Worm (Caenorhabditis elegans): ENCODE data around the gene str-20.

The str-20 gene

ce11 chrV:777285-777684 lies 21.0 kb downstream of the str-20 start, which contains the start of gene R09E12.9:
Gene R09E12.9 (plus strand): TSS chrV:777600.
- no peak for TF ChIP-seq R02D3.7 (tag; optimal IDR thresholded peaks at IDR 0.05)
- no peak for TF ChIP-seq nhr-10 (tag; optimal IDR thresholded peaks at IDR 0.05)
- TF ChIP-seq Y55F3AM.14 (GFP tag; optimal IDR thresholded peaks at IDR 0.05) = no peak
- no peak for TF ChIP-seq ztf-11 (tag; optimal IDR thresholded peaks at IDR 0.05)
- no peak for TF ChIP-seq ama-1 (optimal IDR thresholded peaks at IDR 0.05)
- peak; percentile 10 for TF ChIP-seq nhr-25 (tag; optimal IDR thresholded peaks at IDR 0.05)
- no peak for TF ChIP-seq elt-3 (tag; optimal IDR thresholded peaks at IDR 0.05)
- TF ChIP-seq sma-9 (GFP tag; optimal IDR thresholded peaks at IDR 0.05) = no peak
- TF ChIP-seq sma-9 (tag; optimal IDR thresholded peaks at IDR 0.05) = no peak
- no peak for TF ChIP-seq ztf-1 (GFP tag; conservative IDR thresholded peaks at IDR 0.05)
- peak; percentile 15 for TF ChIP-seq nhr-237 (tag; optimal IDR thresholded peaks at IDR 0.05)
- TF ChIP-seq ztf-4 (tag; optimal IDR thresholded peaks at IDR 0.05) = no peak
- TF ChIP-seq mdl-1 (tag; optimal IDR thresholded peaks at IDR 0.05) = no peak
- peak in 1 of 2 experiments; percentile 26 for TF ChIP-seq lsy-2 (tag; optimal IDR thresholded peaks at IDR 0.05)
- TF ChIP-seq nhr-21 (tag; optimal IDR thresholded peaks at IDR 0.05) = peak; percentile 24
- TF ChIP-seq sma-3 (GFP tag; optimal IDR thresholded peaks at IDR 0.05) = peak; percentile 0
- no peak for TF ChIP-seq sem-4 (tag; optimal IDR thresholded peaks at IDR 0.05)
- no peak for TF ChIP-seq alr-1 (tag; optimal IDR thresholded peaks at IDR 0.05)
- TF ChIP-seq nhr-77 (tag; optimal IDR thresholded peaks at IDR 0.05) = peak; percentile 95
- TF ChIP-seq peb-1 (tag; optimal IDR thresholded peaks at IDR 0.05) = no peak
- TF ChIP-seq ceh-16 (tag; optimal IDR thresholded peaks at IDR 0.05) = no peak
- TF ChIP-seq F13H6.1 (tag; optimal IDR thresholded peaks at IDR 0.05) = no peak
- no peak for TF ChIP-seq mbf-1 (tag; optimal IDR thresholded peaks at IDR 0.05)
- TF ChIP-seq aly-2 (tag; optimal IDR thresholded peaks at IDR 0.05) = no peak

DNA sequence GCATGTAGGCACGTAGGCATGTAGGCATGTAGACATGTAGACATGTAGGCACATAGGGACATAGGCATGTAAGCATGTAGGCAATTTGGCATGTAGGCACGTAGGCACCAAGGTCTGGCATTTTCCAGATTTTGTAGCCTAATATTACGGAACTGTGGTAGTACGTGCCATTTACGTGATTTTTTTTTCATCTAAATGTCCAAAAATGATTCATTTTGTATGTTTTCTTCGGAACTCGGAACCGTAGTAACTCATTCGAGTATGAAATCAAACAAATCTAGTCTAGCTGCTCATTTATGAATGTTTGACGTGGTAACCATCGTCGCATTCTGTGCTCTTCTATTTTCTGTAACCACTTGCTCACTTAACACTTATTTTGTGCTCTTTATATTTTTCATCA lies 22.1 kb downstream of the str-20 start, which contains the start of gene srbc-59:
TSS of gene srbc-59 (plus strand) at position 301 of the 400 bp plus-strand sequence.
- TF ChIP-seq mdl-1 (tag; optimal IDR thresholded peaks at IDR 0.05) (no peak), elt-3 (tag; optimal IDR thresholded peaks at IDR 0.05) (no peak), ZK546.5 (tag; optimal IDR thresholded peaks at IDR 0.05) (no peak), sem-4 (tag; optimal IDR thresholded peaks at IDR 0.05) (no peak), lin-13 (GFP tag; optimal IDR thresholded peaks at IDR 0.05) (no peak), gmeb-1 (tag; optimal IDR thresholded peaks at IDR 0.05) (no peak), dmd-4 (tag; optimal IDR thresholded peaks at IDR 0.05) (no peak), R02D3.7 (tag; optimal IDR thresholded peaks at IDR 0.05) (no peak), blmp-1 (tag; optimal IDR thresholded peaks at IDR 0.05; ENCODE audit: insufficient read depth) (no peak), ceh-16 (tag; optimal IDR thresholded peaks at IDR 0.05) (no peak), elt-1 (tag; optimal IDR thresholded peaks at IDR 0.05) (no peak), unc-62 (GFP tag; optimal IDR thresholded peaks at IDR 0.05) (no peak), lin-11 (tag; optimal IDR thresholded peaks at IDR 0.05) (no peak), lsy-2 (tag; optimal IDR thresholded peaks at IDR 0.05) (no peak), ztf-11 (tag; optimal IDR thresholded peaks at IDR 0.05) (no peak), ama-1 (optimal IDR thresholded peaks at IDR 0.05) (no peak), sma-3 (GFP tag; optimal IDR thresholded peaks at IDR 0.05) (no peak), nhr-21 (tag; optimal IDR thresholded peaks at IDR 0.05) (no peak), aly-2 (tag; optimal IDR thresholded peaks at IDR 0.05) (no peak)

ce11 chrV:779999-780398 lies 23.7 kb downstream of the str-20 start, which contains the start of gene srbc-60:
Gene srbc-60 (plus strand): TSS chrV:780299.
- TF ChIP-seq nhr-10 (tag; optimal IDR thresholded peaks at IDR 0.05) (no peak), ceh-16 (tag; optimal IDR thresholded peaks at IDR 0.05) (no peak), sem-4 (tag; optimal IDR thresholded peaks at IDR 0.05) (no peak), nhr-11 (tag; optimal IDR thresholded peaks at IDR 0.05) (no peak), sma-9 (GFP tag; optimal IDR thresholded peaks at IDR 0.05) (no peak), sma-9 (tag; optimal IDR thresholded peaks at IDR 0.05) (no peak), crh-2 (tag; optimal IDR thresholded peaks at IDR 0.05) (no peak), R02D3.7 (tag; optimal IDR thresholded peaks at IDR 0.05) (no peak), lin-39 (tag; optimal IDR thresholded peaks at IDR 0.05) (no peak), zag-1 (tag; optimal IDR thresholded peaks at IDR 0.05) (no peak), Y55F3AM.14 (GFP tag; optimal IDR thresholded peaks at IDR 0.05) (no peak), ceh-82 (tag; optimal IDR thresholded peaks at IDR 0.05) (no peak), ztf-4 (tag; optimal IDR thresholded peaks at IDR 0.05) (no peak), mbf-1 (tag; optimal IDR thresholded peaks at IDR 0.05) (no peak)

ce11 chrV:782432-782831 lies 26.2 kb downstream of the str-20 start, which contains the start of gene srab-16:
Gene srab-16 (plus strand): TSS chrV:782732.
- TF ChIP-seq gmeb-1 (tag; optimal IDR thresholded peaks at IDR 0.05) (no peak), lin-11 (tag; optimal IDR thresholded peaks at IDR 0.05) (no peak), ama-1 (optimal IDR thresholded peaks at IDR 0.05) (no peak), crh-2 (tag; optimal IDR thresholded peaks at IDR 0.05) (no peak), elt-3 (tag; optimal IDR thresholded peaks at IDR 0.05) (no peak), sem-4 (tag; optimal IDR thresholded peaks at IDR 0.05) (no peak), mab-5 (tag; optimal IDR thresholded peaks at IDR 0.05) (no peak), lin-13 (GFP tag; optimal IDR thresholded peaks at IDR 0.05) (no peak), nhr-11 (tag; optimal IDR thresholded peaks at IDR 0.05) (no peak), nhr-129 (tag; optimal IDR thresholded peaks at IDR 0.05) (no peak), unc-55 (GFP tag; optimal IDR thresholded peaks at IDR 0.05) (no peak), nhr-6 (tag; optimal IDR thresholded peaks at IDR 0.05) (no peak)

Measured in whole organism, L2 larva.